Fruit fly (Drosophila melanogaster): ENCODE results near the gene He.

He gene

DNA sequence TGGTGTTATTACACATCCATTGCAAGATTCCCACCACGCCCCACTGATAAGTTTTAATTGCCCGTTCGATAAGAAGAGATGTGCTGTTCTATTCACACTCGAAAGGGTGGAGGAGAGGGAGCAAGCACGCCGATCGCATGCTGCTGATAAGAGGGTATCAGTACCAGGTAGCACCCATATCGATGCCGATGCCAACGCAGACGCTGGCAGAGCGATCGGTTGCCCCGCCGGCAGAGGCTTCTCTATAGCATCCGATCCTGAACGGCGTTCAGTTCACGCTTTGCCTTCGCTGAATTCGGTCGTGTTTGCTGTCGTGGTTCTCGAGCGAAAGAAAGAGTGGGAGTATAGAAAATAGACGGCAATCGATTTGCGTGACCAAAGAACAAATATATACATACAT lies 40.7 kb upstream of the He start (continued):
- TF ChIP-seq CG16863 (GFP tag; optimal IDR thresholded peaks at IDR 0.05) (no peak), CG6175 (GFP tag; IDR thresholded peaks at IDR 0.05) (peak; percentile 55; the same call in 1 of the 3 replicates), ara (GFP tag; IDR thresholded peaks at IDR 0.05) (no peak), CG15514 (GFP tag; optimal IDR thresholded peaks at IDR 0.05) (no peak), caup (GFP tag; optimal IDR thresholded peaks at IDR 0.05; ENCODE audit: severe bottlenecking) (peak; percentile 51), B-H2 (GFP tag; optimal IDR thresholded peaks at IDR 0.05) (peak; percentile 17), sens (GFP tag) (peak; percentile 64), CG12659 (GFP tag; optimal IDR thresholded peaks at IDR 0.05) (no peak), MBD-R2 (GFP tag; IDR thresholded peaks at IDR 0.05) (no peak), lilli (GFP tag; optimal IDR thresholded peaks at IDR 0.05) (peak; percentile 27), CG2678 (tag; optimal IDR thresholded peaks at IDR 0.05) (peak; percentile 14), seq (GFP tag; IDR thresholded peaks at IDR 0.05) (no peak), sr (GFP tag; IDR thresholded peaks at IDR 0.05) (no peak; the same call in 1 of the 3 replicates), Bdp1 (GFP tag; optimal IDR thresholded peaks at IDR 0.05) (no peak), wor (GFP tag; IDR thresholded peaks at IDR 0.05) (no peak), lov (optimal IDR thresholded peaks at IDR 0.05) (no peak), lov (GFP tag; IDR thresholded peaks at IDR 0.05) (no peak), CG17385 (GFP tag; optimal IDR thresholded peaks at IDR 0.05) (no peak), Nf-YA (GFP tag; IDR thresholded peaks at IDR 0.05) (no peak), ab (GFP tag; optimal IDR thresholded peaks at IDR 0.05) (no peak), wek (GFP tag; optimal IDR thresholded peaks at IDR 0.05) (no peak), exex (tag; optimal IDR thresholded peaks at IDR 0.05) (peak; percentile 98), row (GFP tag; IDR thresholded peaks at IDR 0.05) (no peak; the same call in 2 of the 3 replicates), salm (tag; optimal IDR thresholded peaks at IDR 0.05) (no peak), gsb (GFP tag; IDR thresholded peaks at IDR 0.05) (no peak), D19B (GFP tag; optimal IDR thresholded peaks at IDR 0.05) (peak; percentile 18), Pdp1 (GFP tag; optimal IDR thresholded peaks at IDR 0.05) (peak in 1 of 2 experiments; percentile 39), CG2116 (GFP tag; optimal IDR thresholded peaks at IDR 0.05) (no peak), gro (GFP tag; optimal IDR thresholded peaks at IDR 0.05) (peak; percentile 24), CG18599 (GFP tag; optimal IDR thresholded peaks at IDR 0.05) (peak; percentile 49), Rfx (GFP tag; IDR thresholded peaks at IDR 0.05) (no peak), Fer3 (tag; optimal IDR thresholded peaks at IDR 0.05) (peak; percentile 14), Dbx (GFP tag; IDR thresholded peaks at IDR 0.05) (0 out of 3 replicates have a peak, but pooled peaks have one; percentile 42), bigmax (GFP tag; optimal IDR thresholded peaks at IDR 0.05) (no peak), CG2875 (GFP tag; optimal IDR thresholded peaks at IDR 0.05) (no peak), CG10147 (GFP tag; optimal IDR thresholded peaks at IDR 0.05) (no peak), lab (GFP tag; optimal IDR thresholded peaks at IDR 0.05) (peak; percentile 41), CG31441 (GFP tag; IDR thresholded peaks at IDR 0.05) (no peak), pum (GFP tag; optimal IDR thresholded peaks at IDR 0.05) (no peak), fd3F (GFP tag; optimal IDR thresholded peaks at IDR 0.05) (no peak), jumu (GFP tag; optimal IDR thresholded peaks at IDR 0.05) (no peak), maf-S (GFP tag; optimal IDR thresholded peaks at IDR 0.05) (no peak), fu2 (GFP tag; optimal IDR thresholded peaks at IDR 0.05) (no peak), CG30431 (GFP tag; optimal IDR thresholded peaks at IDR 0.05) (no peak), CG4854 (GFP tag; optimal IDR thresholded peaks at IDR 0.05) (no peak), org-1 (GFP tag; optimal IDR thresholded peaks at IDR 0.05) (no peak), CG5245 (GFP tag; optimal IDR thresholded peaks at IDR 0.05) (no peak), CG12769 (tag; optimal IDR thresholded peaks at IDR 0.05) (peak; percentile 78), Drgx (GFP tag; IDR thresholded peaks at IDR 0.05) (no peak), zfh1 (GFP tag; IDR thresholded peaks at IDR 0.05) (peak; percentile 57; the same call in 1 of the 3 replicates), chinmo (GFP tag; IDR thresholded peaks at IDR 0.05; ENCODE audit: partially characterized antibody) (0 out of 4 replicates have a peak, but pooled peaks have one; percentile 66)

Data from whole organism, embryonic.